Fruit fly (Drosophila melanogaster) whole organism, embryonic: ENCODE measurements around the gene CG12766.
A peak's percentile ranks its signal among the peaks of the same experiment; 100 is the strongest.

Experiments
- BEAF-32 ChIP-seq: fragments of 200-800 bp; sonication (Bioruptor generic); optimal IDR thresholded peaks from 3 replicates; lab custom pipeline; 2017; ENCODE audit warnings: missing biosample characterization, missing genetic modification characterization, mild to moderate bottlenecking, moderate library complexity, missing genetic modification reagents
- Bgb ChIP-seq: fragments of 200-800 bp; sonication (Bioruptor generic); IDR thresholded peaks from 2 replicates; pipeline ENCODE4 v1.3.6; 2022; ENCODE audit warnings: missing biosample characterization, missing genetic modification characterization; ENCODE audit not compliant: partially characterized antibody
- CG10267 ChIP-seq: fragments of 200-800 bp; sonication (Bioruptor generic); optimal IDR thresholded peaks from 2 replicates; lab custom pipeline; 2018; ENCODE audit warnings: missing biosample characterization, mild to moderate bottlenecking, missing genetic modification characterization, moderate library complexity
- CG10543 ChIP-seq: fragments of 200-800 bp; sonication (Bioruptor generic); optimal IDR thresholded peaks from 3 replicates; lab custom pipeline; 2017; ENCODE audit warnings: missing biosample characterization, mild to moderate bottlenecking, missing genetic modification characterization, moderate library complexity
- CG12659 ChIP-seq: fragments of 200-800 bp; sonication (Bioruptor generic); optimal IDR thresholded peaks from 3 replicates; lab custom pipeline; 2017; ENCODE audit warnings: mild to moderate bottlenecking, missing biosample characterization, missing genetic modification reagents, missing genetic modification characterization
- CG12769 ChIP-seq: fragments of 200-800 bp; sonication (Bioruptor generic); optimal IDR thresholded peaks from 2 replicates; lab custom pipeline; 2019; ENCODE audit warnings: missing biosample characterization, mild to moderate bottlenecking, missing genetic modification characterization, moderate library complexity
- CG13296 ChIP-seq: fragments of 200-800 bp; sonication (Bioruptor generic); optimal IDR thresholded peaks from 3 replicates; lab custom pipeline; 2018; ENCODE audit warnings: missing biosample characterization, mild to moderate bottlenecking, missing genetic modification characterization
- CG14710 ChIP-seq: fragments of 200-800 bp; sonication (Bioruptor generic); optimal IDR thresholded peaks from 3 replicates; lab custom pipeline; 2019; ENCODE audit warnings: missing biosample characterization, mild to moderate bottlenecking, missing genetic modification characterization, moderate library complexity
- CG15514 ChIP-seq: fragments of 200-800 bp; sonication (Bioruptor generic); optimal IDR thresholded peaks from 3 replicates; lab custom pipeline; 2017; ENCODE audit warnings: missing biosample characterization, missing genetic modification characterization, mild to moderate bottlenecking, moderate library complexity, missing genetic modification reagents
- CG1603 ChIP-seq: fragments of 200-800 bp; sonication (Bioruptor generic); optimal IDR thresholded peaks from 2 replicates; lab custom pipeline; 2019; ENCODE audit warnings: missing biosample characterization, mild to moderate bottlenecking, missing genetic modification characterization, moderate library complexity
- CG17186 ChIP-seq: fragments of 200-800 bp; sonication (Bioruptor generic); optimal IDR thresholded peaks from 3 replicates; lab custom pipeline; 2017; ENCODE audit warnings: missing biosample characterization, missing genetic modification reagents, missing genetic modification characterization
- CG17568 ChIP-seq: fragments of 200-800 bp; sonication (Bioruptor generic); optimal IDR thresholded peaks from 2 replicates; lab custom pipeline; 2018; ENCODE audit warnings: missing biosample characterization, mild to moderate bottlenecking, missing genetic modification characterization, moderate library complexity
- CG2116 ChIP-seq: fragments of 200-800 bp; sonication (Bioruptor generic); optimal IDR thresholded peaks from 3 replicates; lab custom pipeline; 2018; ENCODE audit warnings: missing biosample characterization, mild to moderate bottlenecking, missing genetic modification characterization
- CG32767 ChIP-seq: fragments of 200-800 bp; sonication (Bioruptor generic); IDR thresholded peaks from 2 replicates; pipeline ENCODE4 v1.3.6; 2022; ENCODE audit warnings: missing biosample characterization, missing genetic modification characterization
- CG34224 ChIP-seq: fragments of 200-800 bp; sonication (Bioruptor generic); IDR thresholded peaks from 3 replicates; pipeline ENCODE4 v1.3.6; 2022; ENCODE audit warnings: missing biosample characterization, missing genetic modification characterization; ENCODE audit not compliant: partially characterized antibody
- CG5953 ChIP-seq: fragments of 200-800 bp; sonication (Bioruptor generic); IDR thresholded peaks from 2 replicates; pipeline ENCODE4 v1.3.6; 2022; ENCODE audit warnings: missing biosample characterization, missing genetic modification characterization
- CG8089 ChIP-seq: fragments of 200-800 bp; sonication (Bioruptor generic); optimal IDR thresholded peaks from 3 replicates; lab custom pipeline; 2016; ENCODE audit warnings: missing biosample characterization, missing genetic modification characterization
- CG8924 ChIP-seq: fragments of 200-800 bp; optimal IDR thresholded peaks from 3 replicates; lab custom pipeline; 2019; ENCODE audit warnings: missing biosample characterization, mild to moderate bottlenecking, missing genetic modification characterization, moderate library complexity
- CG9437 ChIP-seq: fragments of 200-800 bp; sonication (Bioruptor generic); optimal IDR thresholded peaks from 2 replicates; lab custom pipeline; 2018; ENCODE audit warnings: missing biosample characterization, mild to moderate bottlenecking, missing genetic modification characterization
- CG9876 ChIP-seq: fragments of 200-800 bp; sonication (Bioruptor generic); optimal IDR thresholded peaks from 2 replicates; lab custom pipeline; 2016; ENCODE audit warnings: missing biosample characterization, missing genetic modification characterization
- CHES-1-like ChIP-seq: fragments of 200-800 bp; sonication (Bioruptor generic); optimal IDR thresholded peaks from 2 replicates; lab custom pipeline; 2016; ENCODE audit warnings: missing biosample characterization, missing genetic modification characterization
- CTCF ChIP-seq: fragments of 200-800 bp; sonication (Bioruptor generic); optimal IDR thresholded peaks from 2 replicates; lab custom pipeline; 2017; ENCODE audit warnings: missing biosample characterization, mild to moderate bottlenecking, missing genetic modification characterization, moderate library complexity
- CkIIα-i1 ChIP-seq: fragments of 200-800 bp; sonication (Bioruptor generic); IDR thresholded peaks from 2 replicates; pipeline ENCODE4 v1.3.6; 2022; ENCODE audit warnings: missing biosample characterization, missing genetic modification characterization
- CoRest ChIP-seq: fragments of 200-800 bp; sonication (Bioruptor generic); optimal IDR thresholded peaks from 3 replicates; lab custom pipeline; 2018; ENCODE audit warnings: missing biosample characterization, mild to moderate bottlenecking, missing genetic modification characterization, moderate library complexity
- Dref ChIP-seq: fragments of 200-800 bp; sonication (Bioruptor generic); IDR thresholded peaks from 2 replicates; pipeline ENCODE4 v1.3.6; 2022; ENCODE audit warnings: missing biosample characterization, missing genetic modification characterization
- E2f2 ChIP-seq: fragments of 200-800 bp; sonication (Bioruptor generic); IDR thresholded peaks from 2 replicates; pipeline ENCODE4 v1.3.6; 2022; ENCODE audit warnings: missing biosample characterization, missing genetic modification characterization
- Hey ChIP-seq: fragments of 200-800 bp; sonication (Bioruptor generic); optimal IDR thresholded peaks from 3 replicates; lab custom pipeline; 2018; ENCODE audit warnings: missing biosample characterization, mild to moderate bottlenecking, missing genetic modification characterization
- HmgD ChIP-seq: fragments of 200-800 bp; sonication (Bioruptor generic); optimal IDR thresholded peaks from 3 replicates; lab custom pipeline; 2016; ENCODE audit warnings: missing biosample characterization, missing genetic modification characterization
- Jarid2 ChIP-seq: fragments of 200-800 bp; sonication (Bioruptor generic); optimal IDR thresholded peaks from 3 replicates; lab custom pipeline; 2017; ENCODE audit warnings: mild to moderate bottlenecking, missing biosample characterization, missing genetic modification reagents, missing genetic modification characterization
- Lhr ChIP-seq: fragments of 200-800 bp; sonication (Bioruptor generic); optimal IDR thresholded peaks from 3 replicates; lab custom pipeline; 2017; ENCODE audit warnings: mild to moderate bottlenecking, missing biosample characterization, missing genetic modification reagents, missing genetic modification characterization
- MESR4 ChIP-seq: fragments of 200-800 bp; sonication (Bioruptor generic); optimal IDR thresholded peaks from 2 replicates; lab custom pipeline; 2018; ENCODE audit warnings: missing biosample characterization, mild to moderate bottlenecking, missing genetic modification characterization, moderate library complexity
- NfI ChIP-seq: fragments of 200-800 bp; sonication (Bioruptor generic); optimal IDR thresholded peaks from 3 replicates; lab custom pipeline; 2018; ENCODE audit warnings: missing biosample characterization, mild to moderate bottlenecking, missing genetic modification characterization, moderate library complexity
- Pdp1 ChIP-seq, 2 experiments: fragments of 200-800 bp; sonication (Bioruptor generic); optimal IDR thresholded peaks; 3 replicates each; lab custom pipeline; 2016; ENCODE audit warnings: missing biosample characterization in 2 of 2, missing genetic modification characterization in 2 of 2, mild to moderate bottlenecking in 1 of 2, moderate library complexity in 1 of 2
- Rfx ChIP-seq: fragments of 200-800 bp; sonication (Bioruptor generic); IDR thresholded peaks from 2 replicates; pipeline ENCODE4 v1.3.6; 2022; ENCODE audit warnings: missing biosample characterization, missing genetic modification characterization
- Sin3A ChIP-seq: fragments of >200 bp; optimal IDR thresholded peaks from 2 replicates; lab custom pipeline; 2018
- Sry-δ ChIP-seq: fragments of 200-800 bp; sonication (Bioruptor generic); optimal IDR thresholded peaks from 2 replicates; lab custom pipeline; 2016; ENCODE audit warnings: missing biosample characterization, missing genetic modification characterization
- bigmax ChIP-seq: fragments of 200-800 bp; sonication (Bioruptor generic); optimal IDR thresholded peaks from 2 replicates; lab custom pipeline; 2018; ENCODE audit warnings: missing biosample characterization, mild to moderate bottlenecking, missing genetic modification characterization
- crp ChIP-seq, 2 experiments: fragments of 200-800 bp; sonication (Bioruptor generic); optimal IDR thresholded peaks; 2 replicates in 1 of 2; 3 replicates in 1 of 2; lab custom pipeline; 2017; ENCODE audit warnings: missing biosample characterization in 2 of 2, missing genetic modification characterization in 2 of 2, mild to moderate bottlenecking in 1 of 2, moderate library complexity in 1 of 2
- exex ChIP-seq: fragments of 200-800 bp; sonication (Bioruptor generic); optimal IDR thresholded peaks from 4 replicates; lab custom pipeline; 2018; ENCODE audit warnings: missing biosample characterization, mild to moderate bottlenecking, missing genetic modification characterization, moderate library complexity
- gem ChIP-seq: fragments of 200-800 bp; sonication (Bioruptor generic); optimal IDR thresholded peaks from 2 replicates; lab custom pipeline; 2019; ENCODE audit warnings: missing biosample characterization, mild to moderate bottlenecking, missing genetic modification characterization, moderate library complexity
- her ChIP-seq: fragments of 200-800 bp; sonication (Bioruptor generic); optimal IDR thresholded peaks from 2 replicates; lab custom pipeline; 2016; ENCODE audit warnings: missing biosample characterization, missing genetic modification characterization
- row ChIP-seq: fragments of 200-800 bp; sonication (Bioruptor generic); IDR thresholded peaks from 3 replicates; pipeline ENCODE4 v1.3.6; 2022; ENCODE audit warnings: missing biosample characterization, missing genetic modification characterization
- sug ChIP-seq: fragments of 200-800 bp; optimal IDR thresholded peaks from 2 replicates; lab custom pipeline; 2019; ENCODE audit warnings: missing biosample characterization, mild to moderate bottlenecking, missing genetic modification characterization, moderate library complexity
- tna ChIP-seq: fragments of 200-800 bp; sonication (Bioruptor generic); IDR thresholded peaks from 2 replicates; pipeline ENCODE4 v1.3.6; 2022; ENCODE audit warnings: missing biosample characterization, missing genetic modification characterization; ENCODE audit not compliant: partially characterized antibody
- trem ChIP-seq: fragments of 200-800 bp; optimal IDR thresholded peaks from 3 replicates; lab custom pipeline; 2019; ENCODE audit warnings: missing biosample characterization, mild to moderate bottlenecking, missing genetic modification characterization, moderate library complexity

CG12766 gene

DNA sequence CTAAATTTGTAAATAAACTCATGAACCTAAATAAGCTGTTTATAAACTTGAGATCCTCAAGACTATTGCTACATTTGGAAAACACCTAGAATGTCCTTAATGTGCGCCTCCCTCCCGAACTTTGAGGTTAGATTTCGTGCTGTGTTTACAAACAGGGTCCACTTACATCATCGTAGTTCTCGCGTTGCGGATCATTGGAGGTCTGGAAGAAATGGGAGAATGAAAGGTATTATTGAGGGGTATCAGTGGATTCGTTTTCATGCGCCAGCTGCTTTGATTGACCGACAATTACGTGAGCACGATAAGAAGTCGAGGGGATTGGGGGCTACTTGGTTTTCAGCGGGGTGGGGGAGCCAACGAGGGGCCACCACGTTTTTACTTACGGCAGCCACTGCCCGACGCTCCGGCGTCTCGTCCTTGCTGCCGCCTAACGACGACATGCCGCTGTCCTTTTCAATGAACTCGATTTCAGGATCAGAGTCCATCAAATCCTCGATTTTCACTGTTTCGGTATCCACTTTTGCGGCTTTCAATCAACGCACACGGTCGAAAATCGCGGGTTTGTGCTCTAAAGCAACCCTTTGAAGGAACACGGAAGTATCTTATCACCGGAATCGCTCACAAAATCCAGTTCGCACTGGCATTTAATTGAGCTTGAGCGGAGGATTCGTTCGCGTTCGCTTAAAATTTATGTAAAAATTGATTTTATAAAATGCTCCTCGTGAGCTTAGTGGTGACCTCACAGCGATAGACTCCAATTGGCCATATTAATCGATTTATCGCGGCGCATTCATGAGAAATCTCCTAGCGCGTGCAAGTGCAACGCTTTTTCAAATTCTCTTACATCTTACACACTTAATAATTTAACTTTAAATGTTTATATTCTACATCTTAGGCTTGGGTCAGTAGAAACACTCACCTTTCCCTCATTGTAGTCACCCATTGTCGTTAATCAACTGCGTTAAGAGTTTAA is 30.8 kb downstream of the CG12766 start (continued):
- TF ChIP-seq CG8924 (tag; lab: Kevin White, UChicago) (no peak), CG5953 (GFP tag; lab: Robert Waterston, UW) (no peak), Dref (peak; percentile 96), CkIIα-i1 (GFP tag; lab: Robert Waterston, UW) (no peak), crp (GFP tag; optimal IDR thresholded peaks at IDR 0.05; lab: Kevin White, UChicago) (peak in 1 of 2 experiments; percentile 41), bigmax (GFP tag; lab: Kevin White, UChicago) (peak; percentile 90), gem (no peak), CG34224 (GFP tag; lab: Robert Waterston, UW) (peak; percentile 68)

DNA sequence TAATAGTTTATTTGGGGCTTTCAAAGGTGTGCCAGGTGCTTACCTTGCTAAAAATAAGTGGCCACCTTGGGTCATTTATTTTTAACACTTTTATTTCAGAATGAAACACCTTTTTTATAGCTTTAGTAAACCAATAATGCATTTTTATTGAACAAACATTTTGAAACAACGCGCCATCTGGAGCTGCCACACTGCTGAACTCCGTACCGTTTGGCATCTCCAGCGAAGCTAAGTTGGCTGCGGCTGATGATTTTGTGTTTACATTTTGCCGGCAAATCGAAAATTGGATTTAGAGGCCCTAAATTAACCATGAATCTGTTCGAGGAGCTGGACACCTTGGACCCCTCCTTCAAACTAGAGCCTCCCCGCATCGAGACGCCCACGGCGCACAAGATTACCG is 34.8 kb downstream of the CG12766 start, which contains the start of gene ida:
ida (plus strand) TSS at position 234 of the 400 bp plus-strand sequence.
- TF ChIP-seq CHES-1-like (GFP tag; lab: Kevin White, UChicago) (peak; percentile 33), E2f2 (GFP tag; lab: Robert Waterston, UW) (peak; percentile 99), CG2116 (peak; percentile 31), Sry-δ (GFP tag; lab: Kevin White, UChicago) (peak; percentile 35), CG17186 (GFP tag; lab: Kevin White, UChicago) (peak; percentile 26), CG10267 (peak; percentile 14), NfI (GFP tag; lab: Kevin White, UChicago) (peak; percentile 37), CG15514 (GFP tag; lab: Kevin White, UChicago) (peak; percentile 72), CG34224 (GFP tag; lab: Robert Waterston, UW) (peak; percentile 26; the same call in 1 of the 3 replicates), Rfx (peak; percentile 24; the same call in 1 of the 2 replicates), row (GFP tag; lab: Robert Waterston, UW) (peak; percentile 12; the same call in 1 of the 3 replicates), CG17568 (peak; percentile 11), Lhr (GFP tag; lab: Kevin White, UChicago) (peak; percentile 7), Sin3A (lab: Kevin White, UChicago) (peak; percentile 48), exex (tag; lab: Kevin White, UChicago) (peak; percentile 19), CG1603 (peak; percentile 74), BEAF-32 (GFP tag; lab: Kevin White, UChicago) (peak; percentile 37), tna (GFP tag; lab: Robert Waterston, UW) (peak; percentile 23; the same call in 1 of the 2 replicates), Bgb (GFP tag; lab: Robert Waterston, UW) (peak; percentile 39; the same call in 1 of the 2 replicates), CG8924 (tag; lab: Kevin White, UChicago) (no peak), CG32767 (GFP tag; lab: Robert Waterston, UW) (no peak), sug (tag; lab: Kevin White, UChicago) (peak; percentile 44), CG9437 (no peak), CTCF (GFP tag; lab: Kevin White, UChicago) (peak; percentile 57), CG8089 (GFP tag; lab: Kevin White, UChicago) (no peak), Hey (tag; lab: Kevin White, UChicago) (peak; percentile 53), Jarid2 (no peak), CG9876 (GFP tag; lab: Kevin White, UChicago) (no peak), CG10543 (peak; percentile 14), CG12769 (tag; lab: Kevin White, UChicago) (peak; percentile 27), trem (peak; percentile 61), CG13296 (GFP tag; lab: Kevin White, UChicago) (peak; percentile 1), CoRest (tag; lab: Kevin White, UChicago) (peak; percentile 12), Pdp1 (GFP tag; optimal IDR thresholded peaks at IDR 0.05; lab: Kevin White, UChicago) (peak in 1 of 2 experiments; percentile 6), CG12659 (GFP tag; lab: Kevin White, UChicago) (peak; percentile 44), HmgD (GFP tag; lab: Kevin White, UChicago) (peak; percentile 19), CG14710 (peak; percentile 36), MESR4 (GFP tag; lab: Kevin White, UChicago) (peak; percentile 28), her (peak; percentile 41)
